Fruit fly (Drosophila melanogaster): ENCODE results near the gene stai.
A peak's percentile ranks its signal among the peaks of the same experiment; 100 is the strongest.

The stai gene

dm6 chr2L:6090786-6091716 lies 9.1 kb upstream of the stai start, which contains the start of gene CG45075 (continued):
- TF ChIP-seq seq (GFP tag; IDR thresholded peaks at IDR 0.05) (0 out of 2 replicates have a peak, but pooled peaks have one; percentile 25), GATAe (GFP tag; conservative IDR thresholded peaks at IDR 0.05) (no peak), CG2202 (tag; optimal IDR thresholded peaks at IDR 0.05) (peak; percentile 35), Med (GFP tag) (peak; percentile 11), vvl (GFP tag; IDR thresholded peaks at IDR 0.05) (peak; percentile 64; the same call in 1 of the 2 replicates), zf30C (GFP tag; optimal IDR thresholded peaks at IDR 0.05) (no peak), H2.0 (GFP tag; IDR thresholded peaks at IDR 0.05) (no peak), Sox102F (GFP tag; optimal IDR thresholded peaks at IDR 0.05) (no peak), CG6813 (GFP tag; optimal IDR thresholded peaks at IDR 0.05) (no peak), CG4328 (GFP tag; optimal IDR thresholded peaks at IDR 0.05) (no peak), fru (optimal IDR thresholded peaks at IDR 0.05) (no peak), unpg (GFP tag; optimal IDR thresholded peaks at IDR 0.05) (no peak), CG1832 (GFP tag; optimal IDR thresholded peaks at IDR 0.05) (no peak), CG11456 (GFP tag; IDR thresholded peaks at IDR 0.05) (no peak), gro (GFP tag; optimal IDR thresholded peaks at IDR 0.05) (no peak), chn (GFP tag; optimal IDR thresholded peaks at IDR 0.05) (peak; percentile 37), CG42726 (GFP tag; IDR thresholded peaks at IDR 0.05; ENCODE audit: partially characterized antibody) (0 out of 2 replicates have a peak, but pooled peaks have one; percentile 51), Hr39 (optimal IDR thresholded peaks at IDR 0.05) (no peak), E2f2 (GFP tag; IDR thresholded peaks at IDR 0.05) (no peak), CG2889 (GFP tag; IDR thresholded peaks at IDR 0.05) (no peak), CG10274 (GFP tag; optimal IDR thresholded peaks at IDR 0.05) (no peak), CG1233 (GFP tag; optimal IDR thresholded peaks at IDR 0.05) (no peak), D19A (tag; optimal IDR thresholded peaks at IDR 0.05) (no peak), sima (GFP tag; optimal IDR thresholded peaks at IDR 0.05) (no peak), HLHmδ (GFP tag; optimal IDR thresholded peaks at IDR 0.05) (peak; percentile 74), sim (GFP tag; IDR thresholded peaks at IDR 0.05) (no peak), Sin3A (optimal IDR thresholded peaks at IDR 0.05) (no peak), CG6765 (GFP tag; optimal IDR thresholded peaks at IDR 0.05) (peak; percentile 11), CG15073 (GFP tag; optimal IDR thresholded peaks at IDR 0.05) (no peak), Oaz (GFP tag; IDR thresholded peaks at IDR 0.05) (no peak), Sry-β (GFP tag; optimal IDR thresholded peaks at IDR 0.05) (no peak), az2 (GFP tag; optimal IDR thresholded peaks at IDR 0.05) (no peak), cg (GFP tag; optimal IDR thresholded peaks at IDR 0.05) (peak; percentile 76), row (GFP tag; IDR thresholded peaks at IDR 0.05) (no peak), CG3163 (GFP tag; optimal IDR thresholded peaks at IDR 0.05) (no peak), CG11723 (GFP tag; optimal IDR thresholded peaks at IDR 0.05) (no peak), ssp (GFP tag; IDR thresholded peaks at IDR 0.05) (no peak), Fer1 (GFP tag; optimal IDR thresholded peaks at IDR 0.05) (peak; percentile 26), CG7745 (tag; optimal IDR thresholded peaks at IDR 0.05) (peak; percentile 32), rib (GFP tag; IDR thresholded peaks at IDR 0.05) (no peak), Pdp1 (GFP tag; optimal IDR thresholded peaks at IDR 0.05) (peak in 1 of 2 experiments; percentile 37), CG17612 (GFP tag; IDR thresholded peaks at IDR 0.05) (no peak), CG18599 (GFP tag; optimal IDR thresholded peaks at IDR 0.05) (no peak), CG16815 (GFP tag; optimal IDR thresholded peaks at IDR 0.05) (no peak), CG13123 (GFP tag; optimal IDR thresholded peaks at IDR 0.05) (no peak), ranshi (GFP tag; IDR thresholded peaks at IDR 0.05) (no peak), usp (GFP tag; optimal IDR thresholded peaks at IDR 0.05) (no peak), Nf-YB (GFP tag; optimal IDR thresholded peaks at IDR 0.05) (no peak), Dek (tag; optimal IDR thresholded peaks at IDR 0.05) (no peak), CG1529 (GFP tag; optimal IDR thresholded peaks at IDR 0.05) (no peak)

Data from whole organism, embryonic.